Fruit fly (Drosophila melanogaster) whole organism, embryonic: ENCODE measurements around the gene twe.

ENCODE experiments used
- ash1 ChIP-seq: fragments of 200-800 bp; sonication (Bioruptor generic); optimal IDR thresholded peaks from 2 replicates; lab custom pipeline; 2018; ENCODE audit warnings: missing biosample characterization, mild to moderate bottlenecking, missing genetic modification characterization
- az2 ChIP-seq: fragments of 200-800 bp; sonication (Bioruptor generic); optimal IDR thresholded peaks from 3 replicates; lab custom pipeline; 2016; ENCODE audit warnings: missing biosample characterization, missing genetic modification characterization
- dati ChIP-seq: fragments of 200-800 bp; sonication (Bioruptor generic); IDR thresholded peaks from 2 replicates; pipeline ENCODE4 v1.3.6; 2022; ENCODE audit warnings: missing biosample characterization, missing genetic modification characterization

dm6 chr2L:16275809-16276178 lies 14.1 kb upstream of the twe start:
- TF ChIP-seq dati: no peak
- TF ChIP-seq az2 (GFP tag; lab: Kevin White, UChicago): peak; percentile 16
- TF ChIP-seq ash1 (GFP tag; lab: Kevin White, UChicago): no peak
